Worm (Caenorhabditis elegans): ENCODE results near the gene srbc-63.

- no peak for TF ChIP-seq tbx-2 (tag; optimal IDR thresholded peaks at IDR 0.05)
- TF ChIP-seq nhr-25 (tag; optimal IDR thresholded peaks at IDR 0.05), result no peak
- TF ChIP-seq fkh-10 (GFP tag; optimal IDR thresholded peaks at IDR 0.05), result no peak
- TF ChIP-seq mdl-1 (tag; optimal IDR thresholded peaks at IDR 0.05), result no peak
- TF ChIP-seq R02D3.7 (tag; optimal IDR thresholded peaks at IDR 0.05), result no peak
- no peak for TF ChIP-seq pqm-1 (tag; optimal IDR thresholded peaks at IDR 0.05)
- no peak for TF ChIP-seq nhr-28 (tag; optimal IDR thresholded peaks at IDR 0.05)
- TF ChIP-seq ztf-4 (tag; optimal IDR thresholded peaks at IDR 0.05), result no peak
- TF ChIP-seq unc-62 (GFP tag; optimal IDR thresholded peaks at IDR 0.05), result no peak
- TF ChIP-seq daf-12 (tag; optimal IDR thresholded peaks at IDR 0.05), result no peak
These were observed 36.3 kb downstream of the srbc-63 start, which contains the start of gene srh-52 for ce11 chrV:15376223-15376622.

Data from whole organism, L3 larva.